Worm (Caenorhabditis elegans): Measurements from ENCODE around the gene lin-8.
A peak's percentile ranks its signal among the peaks of the same experiment; 100 is the strongest.

lin-8 gene

DNA sequence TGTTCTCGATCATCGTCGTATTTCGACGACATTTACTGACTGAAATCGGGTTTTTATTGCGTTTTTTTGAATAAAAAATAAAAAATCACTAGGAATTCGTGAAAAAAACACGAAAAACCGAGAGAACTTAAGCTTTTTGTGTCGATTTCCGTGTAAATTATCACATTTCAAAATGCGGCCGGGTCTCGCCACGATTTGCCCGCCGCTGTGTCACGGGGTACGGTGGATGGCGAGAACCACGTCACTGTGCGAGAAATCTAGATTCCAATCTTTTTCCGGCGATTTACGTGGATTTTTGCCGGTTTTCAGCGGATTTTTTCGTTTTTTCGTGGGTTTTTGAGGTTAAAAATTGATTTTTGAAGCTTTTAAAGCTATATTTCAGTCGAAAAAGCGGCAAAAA is 20.3 kb downstream of the lin-8 start, which contains the start of gene Y25C1A.8 (continued):
- TF ChIP-seq snpc-3.4 (tag; optimal IDR thresholded peaks at IDR 0.05) (peak; percentile 59), tlf-1 (GFP tag; optimal IDR thresholded peaks at IDR 0.05) (no peak), let-526 (GFP tag; IDR thresholded peaks at IDR 0.05) (no peak), chd-7 (tag; optimal IDR thresholded peaks at IDR 0.05) (no peak), aptf-2 (GFP tag; conservative IDR thresholded peaks at IDR 0.05) (no peak), xnd-1 (tag; optimal IDR thresholded peaks at IDR 0.05) (peak; percentile 69), B0019.2 (GFP tag; conservative IDR thresholded peaks at IDR 0.05) (no peak), madf-10 (tag; optimal IDR thresholded peaks at IDR 0.05) (peak; percentile 51), snpc-1.3 (tag; optimal IDR thresholded peaks at IDR 0.05; ENCODE audit: insufficient read depth) (peak; percentile 51), cebp-2 (GFP tag; IDR thresholded peaks at IDR 0.05) (no peak), ceh-27 (GFP tag; optimal IDR thresholded peaks at IDR 0.05) (no peak), lsl-1 (GFP tag; optimal IDR thresholded peaks at IDR 0.05) (peak; percentile 97), madf-8 (GFP tag; conservative IDR thresholded peaks at IDR 0.05) (peak; percentile 28; the same call in 1 of the 2 replicates), tbp1 (GFP tag; optimal IDR thresholded peaks at IDR 0.05) (peak; percentile 71), ceh-100 (GFP tag; IDR thresholded peaks at IDR 0.05) (peak; percentile 83), sea-2 (GFP tag; IDR thresholded peaks at IDR 0.05) (no peak), efl-1 (GFP tag; optimal IDR thresholded peaks at IDR 0.05) (peak; percentile 51), mxl-1 (tag; optimal IDR thresholded peaks at IDR 0.05) (peak; percentile 15), F22D6.2 (tag; optimal IDR thresholded peaks at IDR 0.05) (peak; percentile 70), ztf-28 (GFP tag; IDR thresholded peaks at IDR 0.05) (peak; percentile 56; the same call in 1 of the 2 replicates), F52B5.7 (tag; optimal IDR thresholded peaks at IDR 0.05) (no peak), aptf-3 (GFP tag; IDR thresholded peaks at IDR 0.05) (no peak), F57C9.4 (tag; optimal IDR thresholded peaks at IDR 0.05) (peak; percentile 67), ztf-26 (tag; optimal IDR thresholded peaks at IDR 0.05) (peak; percentile 83), Y56A3A.18 (GFP tag; IDR thresholded peaks at IDR 0.05) (no peak; the same call in 1 of the 2 replicates), F33H1.4 (GFP tag; IDR thresholded peaks at IDR 0.05) (peak; percentile 100), lag-1 (GFP tag; IDR thresholded peaks at IDR 0.05) (no peak)

DNA sequence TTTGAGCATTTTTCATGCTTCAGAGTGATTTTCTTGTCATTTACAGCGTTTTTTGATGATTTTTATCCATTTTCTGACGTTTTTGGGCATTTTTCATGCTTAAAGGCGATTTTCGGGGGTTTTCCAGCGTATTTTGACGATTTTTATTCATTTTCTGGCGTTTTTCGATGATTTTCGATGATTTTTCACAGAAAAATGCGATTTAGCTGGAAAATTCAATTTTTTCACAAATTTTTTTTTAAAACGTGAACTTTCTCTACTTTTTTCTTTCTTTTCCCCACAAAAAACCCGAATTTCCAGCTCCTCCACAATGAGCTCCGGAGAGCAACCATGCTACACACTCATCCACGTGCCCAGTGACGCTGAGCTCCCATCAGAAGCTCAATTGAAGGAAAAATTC is 21.9 kb downstream of the lin-8 start, which contains the start of gene copb-1:
TSS of gene copb-1 (plus strand) at position 301 of the 400 bp plus-strand sequence.
- TF ChIP-seq ceh-40 (GFP tag; IDR thresholded peaks at IDR 0.05) = no peak
- no peak for TF ChIP-seq F23B12.7 (tag; optimal IDR thresholded peaks at IDR 0.05; ENCODE audit: insufficient read depth)
- TF ChIP-seq F49E8.2 (tag; optimal IDR thresholded peaks at IDR 0.05; ENCODE audit: insufficient read depth) = no peak

DNA sequence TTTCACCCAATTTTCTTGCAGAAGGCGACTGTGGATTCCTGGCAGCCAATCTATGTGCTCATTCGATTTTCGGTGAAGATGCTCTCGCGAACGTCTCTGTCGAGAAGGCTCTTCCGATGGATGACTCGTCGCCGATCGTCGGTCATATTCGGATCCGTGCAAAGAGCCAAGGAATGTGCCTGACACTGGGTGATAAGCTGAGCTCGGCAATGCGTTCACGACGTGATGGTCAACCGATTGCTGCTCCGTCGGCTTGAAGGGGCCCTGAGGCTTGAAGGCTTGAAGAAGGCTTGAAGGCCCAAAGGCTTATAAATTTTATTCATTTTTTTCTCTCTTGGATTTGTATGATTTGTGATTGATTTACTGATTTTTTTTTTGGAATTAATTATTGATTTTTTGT is 30.5 kb downstream of the lin-8 start:
- TF ChIP-seq zfh-2 (GFP tag; conservative IDR thresholded peaks at IDR 0.05) (peak; percentile 67), B0336.3 (GFP tag; IDR thresholded peaks at IDR 0.05) (no peak), rcor-1 (GFP tag; IDR thresholded peaks at IDR 0.05) (no peak), ceh-58 (GFP tag; IDR thresholded peaks at IDR 0.05) (no peak)

DNA sequence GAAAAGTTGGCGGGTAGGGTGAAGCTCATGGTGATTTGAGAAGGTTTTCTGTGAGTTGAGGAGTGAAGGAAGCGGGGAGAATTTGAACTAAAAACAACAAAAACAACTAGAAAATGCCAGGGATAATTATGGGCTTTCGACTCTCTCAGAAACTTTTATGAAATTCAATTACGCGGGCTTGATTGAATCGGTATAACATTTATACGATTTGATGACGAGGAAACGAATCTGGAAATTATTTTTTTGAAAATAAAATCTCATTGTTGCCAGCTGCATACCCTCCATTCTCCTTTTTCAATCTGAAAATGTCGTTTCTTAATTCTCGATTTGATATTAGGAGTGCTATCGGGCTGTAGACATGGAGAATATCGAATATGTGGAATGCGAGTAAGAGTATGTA is 34.6 kb downstream of the lin-8 start, which contains the start of gene srg-21:
TSS of gene srg-21 (minus strand) at position 101 of the 400 bp plus-strand sequence.
- TF ChIP-seq lin-35 (GFP tag; optimal IDR thresholded peaks at IDR 0.05) (no peak), Y53G8AR.9 (GFP tag; conservative IDR thresholded peaks at IDR 0.05) (no peak), F55B11.4 (tag; optimal IDR thresholded peaks at IDR 0.05; ENCODE audit: borderline replicate concordance, insufficient read depth) (no peak), pha-4 (tag; optimal IDR thresholded peaks at IDR 0.05) (no peak), gei-17 (GFP tag; optimal IDR thresholded peaks at IDR 0.05) (no peak), Y79H2A.3 (GFP tag; conservative IDR thresholded peaks at IDR 0.05) (no peak), egl-44 (GFP tag; IDR thresholded peaks at IDR 0.05) (no peak), egrh-3 (GFP tag; IDR thresholded peaks at IDR 0.05) (no peak), sea-2 (GFP tag; IDR thresholded peaks at IDR 0.05) (no peak), cebp-2 (GFP tag; IDR thresholded peaks at IDR 0.05) (no peak), madf-6 (GFP tag; IDR thresholded peaks at IDR 0.05) (no peak)
